Worm (Caenorhabditis elegans) whole organism, young adult: ENCODE measurements around the gene F53A3.7.

Experiments
- D2030.7 ChIP-seq: fragments of 200-800 bp; sonication (Bioruptor generic); IDR thresholded peaks from 2 replicates; pipeline ENCODE4 v1.3.6; 2022; ENCODE audit warnings: missing genetic modification reagents, missing genetic modification characterization, missing compliant biosample characterization
- F55B11.4 ChIP-seq: sonication (generic microtip); optimal IDR thresholded peaks from 2 replicates; lab custom pipeline; 2016; ENCODE audit warnings: missing compliant biosample characterization, missing genetic modification characterization, borderline replicate concordance; ENCODE audit not compliant: insufficient read depth
- T07F8.4 ChIP-seq: sonication (generic microtip); optimal IDR thresholded peaks from 2 replicates; lab custom pipeline; 2016; ENCODE audit warnings: mild to moderate bottlenecking, missing genetic modification characterization, moderate library complexity, missing compliant biosample characterization
- ama-1 ChIP-seq, 3 experiments: fragments of 150-350 bp in 1 of 3; sonication (generic microtip) in 2 of 3; optimal IDR thresholded peaks; 2 replicates each; lab custom pipeline; 2014 to 2018; ENCODE audit warnings: missing biosample characterization in 2 of 3, missing genetic modification characterization in 2 of 3, missing genetic modification reagents in 2 of 3
- egl-44 ChIP-seq: fragments of 200-800 bp; sonication (Bioruptor generic); IDR thresholded peaks from 2 replicates; pipeline ENCODE4 v1.3.6; 2022; ENCODE audit warnings: missing genetic modification reagents, missing genetic modification characterization, missing compliant biosample characterization
- hmg-1.2 ChIP-seq: fragments of 200-800 bp; sonication (Bioruptor generic); IDR thresholded peaks from 2 replicates; pipeline ENCODE4 v1.3.6; 2022; ENCODE audit warnings: missing genetic modification reagents, missing genetic modification characterization, missing compliant biosample characterization
- nhr-179 ChIP-seq: sonication (generic microtip); optimal IDR thresholded peaks from 2 replicates; lab custom pipeline; 2016; ENCODE audit warnings: mild to moderate bottlenecking, missing genetic modification characterization, missing compliant biosample characterization
- repo-1 ChIP-seq: sonication (generic microtip); optimal IDR thresholded peaks from 2 replicates; lab custom pipeline; 2017; ENCODE audit warnings: mild to moderate bottlenecking, missing genetic modification characterization, missing compliant biosample characterization
- sea-2 ChIP-seq: fragments of 200-800 bp; sonication (Bioruptor generic); IDR thresholded peaks from 2 replicates; pipeline ENCODE4 v1.3.6; 2022; ENCODE audit warnings: missing genetic modification characterization, missing compliant biosample characterization
- snpc-4 ChIP-seq, 5 experiments: fragments of 150-350 bp in 1 of 5; sonication (generic microtip) in 4 of 5; optimal IDR thresholded peaks; 2 replicates each; lab custom pipeline; 2014 to 2018; ENCODE audit warnings: missing genetic modification characterization in 5 of 5, missing biosample characterization in 3 of 5, antibody characterized with exemption in 2 of 5, mild to moderate bottlenecking in 2 of 5, missing compliant biosample characterization in 2 of 5, missing genotype in 2 of 5, moderate library complexity in 2 of 5, missing genetic modification reagents in 1 of 5
- sptf-2 ChIP-seq: fragments of 200-800 bp; sonication (Bioruptor generic); optimal IDR thresholded peaks from 2 replicates; lab custom pipeline; 2018; ENCODE audit warnings: mild to moderate bottlenecking, missing genetic modification characterization, missing compliant biosample characterization
- ztf-25 ChIP-seq: fragments of 200-800 bp; sonication (Bioruptor generic); IDR thresholded peaks from 2 replicates; pipeline ENCODE4 v1.3.6; 2022; ENCODE audit warnings: missing genetic modification reagents, missing genetic modification characterization, missing compliant biosample characterization
- ztf-28 ChIP-seq: fragments of 200-800 bp; sonication (Bioruptor generic); IDR thresholded peaks from 2 replicates; pipeline ENCODE4 v1.3.6; 2022; ENCODE audit warnings: missing genetic modification reagents, missing genetic modification characterization, missing compliant biosample characterization

DNA sequence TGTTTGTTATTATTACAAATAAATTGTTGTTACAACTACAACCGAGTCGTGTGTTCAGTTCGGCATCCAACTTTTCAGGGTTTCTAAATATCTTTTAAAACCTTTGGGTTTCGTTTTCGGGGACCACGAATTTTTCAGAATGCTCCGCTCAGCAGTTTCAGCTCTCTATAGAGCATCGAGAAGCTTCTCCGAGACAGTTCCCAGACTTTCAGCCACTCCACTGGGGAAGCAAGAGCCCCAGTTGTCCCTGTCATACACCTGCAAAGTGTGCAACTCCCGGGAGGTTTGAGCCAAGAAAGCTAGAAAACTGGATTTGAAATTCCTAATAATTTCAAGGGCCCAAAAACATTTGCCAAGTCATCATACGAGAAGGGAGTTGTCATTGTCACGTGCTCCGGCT, at the start of gene F53A3.7:
- no peak for TF ChIP-seq sptf-2 (GFP tag; lab: Kevin White, UChicago)
- TF ChIP-seq repo-1 (tag; lab: Kevin White, UChicago): peak; percentile 63
- no peak for TF ChIP-seq D2030.7 (GFP tag; lab: Robert Waterston, UW)
- TF ChIP-seq ztf-25: no peak
- TF ChIP-seq egl-44 (GFP tag; lab: Robert Waterston, UW): no peak
- TF ChIP-seq T07F8.4 (tag; lab: Kevin White, UChicago): no peak
- TF ChIP-seq sea-2 (GFP tag; lab: Robert Waterston, UW): no peak
- no peak for TF ChIP-seq snpc-4 (GFP tag; optimal IDR thresholded peaks at IDR 0.05; lab: Kevin White, UChicago)
- peak in 1 of 4 experiments; percentile 37 for TF ChIP-seq snpc-4 (tag; optimal IDR thresholded peaks at IDR 0.05; lab: Kevin White, UChicago)
- TF ChIP-seq ztf-28 (GFP tag; lab: Robert Waterston, UW): no peak
- 0 out of 2 replicates have a peak, but pooled peaks have one; percentile 11 for TF ChIP-seq hmg-1.2 (GFP tag; lab: Robert Waterston, UW)
- no peak for TF ChIP-seq F55B11.4 (tag; lab: Kevin White, UChicago)
- TF ChIP-seq ama-1 (optimal IDR thresholded peaks at IDR 0.05; lab: Kevin White, UChicago): no peak
- peak in 1 of 2 experiments; percentile 57 for TF ChIP-seq ama-1 (GFP tag; optimal IDR thresholded peaks at IDR 0.05; lab: Kevin White, UChicago)
- TF ChIP-seq nhr-179 (tag; lab: Kevin White, UChicago): peak; percentile 14
